Worm (Caenorhabditis elegans): ENCODE results near the gene his-37.

his-37 gene

DNA sequence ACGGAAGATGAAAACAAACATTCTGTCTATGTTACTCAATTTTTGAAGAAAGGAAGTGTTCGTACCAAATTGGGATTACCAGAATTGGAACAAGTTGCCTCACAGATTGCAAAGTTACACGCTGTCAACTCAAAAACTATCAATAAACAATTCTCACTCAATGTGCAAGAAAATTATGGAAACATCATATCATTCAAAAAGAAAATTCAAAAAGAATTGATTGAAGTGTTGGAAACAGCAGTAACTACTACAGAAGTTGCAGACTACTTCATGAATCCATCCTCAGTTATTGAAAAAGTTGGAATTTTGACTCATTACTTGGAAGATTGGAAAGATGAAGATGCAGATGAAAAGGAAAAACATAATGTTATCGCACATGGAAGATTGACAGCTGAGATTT, 18.9 kb upstream of the his-37 start:
- TF ChIP-seq pax-3 (tag; optimal IDR thresholded peaks at IDR 0.05), result no peak
- TF ChIP-seq sptf-1 (tag; optimal IDR thresholded peaks at IDR 0.05), result no peak
- TF ChIP-seq elt-3 (tag; optimal IDR thresholded peaks at IDR 0.05), result no peak
- no peak for TF ChIP-seq nhr-84 (tag; optimal IDR thresholded peaks at IDR 0.05)
- TF ChIP-seq sup-37 (GFP tag; optimal IDR thresholded peaks at IDR 0.05), result no peak
- TF ChIP-seq alr-1 (tag; optimal IDR thresholded peaks at IDR 0.05; ENCODE audit: borderline replicate concordance), result no peak
- no peak for TF ChIP-seq lin-15B (tag; optimal IDR thresholded peaks at IDR 0.05)

DNA sequence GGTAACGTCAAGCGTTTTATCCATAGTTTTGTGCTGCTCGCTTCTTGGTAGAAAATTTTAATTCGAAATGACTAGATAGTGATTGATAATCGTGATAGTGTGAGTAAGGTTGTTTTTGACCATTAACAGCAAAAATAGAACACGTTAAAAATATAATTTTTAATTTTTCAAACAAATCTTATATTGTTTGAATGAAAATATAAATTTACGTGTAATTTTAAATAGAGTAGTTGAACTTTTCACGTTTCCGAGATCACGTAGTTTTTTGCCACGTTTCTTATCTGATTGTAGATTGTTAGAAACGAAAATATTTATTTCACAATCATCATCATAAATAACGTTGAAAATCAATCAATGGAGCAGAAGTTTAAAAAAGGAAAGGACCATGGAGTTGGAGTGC, 15.4 kb upstream of the his-37 start, which contains the start of the genes C50F4.10 and pfk-1.2:
C50F4.10 (minus strand) TSS at position 101 of the 400 bp plus-strand sequence.
pfk-1.2 (plus strand) TSS at position 325 of the 400 bp plus-strand sequence.
- no peak for TF ChIP-seq elt-2 (tag; optimal IDR thresholded peaks at IDR 0.05)
- TF ChIP-seq dpl-1 (GFP tag; optimal IDR thresholded peaks at IDR 0.05), result no peak
- TF ChIP-seq nhr-237 (tag; optimal IDR thresholded peaks at IDR 0.05), result no peak
- TF ChIP-seq nhr-28 (tag; optimal IDR thresholded peaks at IDR 0.05), result no peak
- no peak for TF ChIP-seq unc-30 (tag; optimal IDR thresholded peaks at IDR 0.05)
- TF ChIP-seq unc-62 (GFP tag; optimal IDR thresholded peaks at IDR 0.05), result no peak
- no peak for TF ChIP-seq nhr-19 (GFP tag; conservative IDR thresholded peaks at IDR 0.05)
- no peak for TF ChIP-seq grh-1 (GFP tag; IDR thresholded peaks at IDR 0.05)

DNA sequence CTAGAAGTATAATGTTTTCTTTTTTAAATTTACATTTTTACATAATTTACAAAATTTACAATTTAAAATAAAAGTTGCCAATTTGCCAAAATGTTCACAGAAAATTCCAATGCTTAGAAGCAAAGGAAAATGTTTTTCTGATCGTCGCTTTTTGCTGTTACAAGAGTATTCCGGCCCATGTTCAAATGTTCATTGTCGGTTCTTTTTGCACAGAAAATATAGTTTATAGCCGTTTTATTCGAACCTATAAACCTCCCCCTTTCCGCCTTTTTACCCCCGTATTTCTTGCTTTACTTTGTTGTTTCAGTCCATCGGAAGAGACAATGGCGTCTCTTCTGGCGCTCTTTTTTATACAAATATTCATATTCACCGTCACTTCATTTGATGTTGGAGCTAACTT, 12.3 kb upstream of the his-37 start, which contains the start of gene tag-329:
tag-329 (plus strand) TSS at position 301 of the 400 bp plus-strand sequence.
- TF ChIP-seq nhr-12 (tag; optimal IDR thresholded peaks at IDR 0.05) (no peak), F16B12.6 (tag; optimal IDR thresholded peaks at IDR 0.05) (no peak), sox-4 (tag; optimal IDR thresholded peaks at IDR 0.05) (no peak), ceh-82 (tag; optimal IDR thresholded peaks at IDR 0.05) (no peak), zag-1 (tag; optimal IDR thresholded peaks at IDR 0.05) (no peak)

DNA sequence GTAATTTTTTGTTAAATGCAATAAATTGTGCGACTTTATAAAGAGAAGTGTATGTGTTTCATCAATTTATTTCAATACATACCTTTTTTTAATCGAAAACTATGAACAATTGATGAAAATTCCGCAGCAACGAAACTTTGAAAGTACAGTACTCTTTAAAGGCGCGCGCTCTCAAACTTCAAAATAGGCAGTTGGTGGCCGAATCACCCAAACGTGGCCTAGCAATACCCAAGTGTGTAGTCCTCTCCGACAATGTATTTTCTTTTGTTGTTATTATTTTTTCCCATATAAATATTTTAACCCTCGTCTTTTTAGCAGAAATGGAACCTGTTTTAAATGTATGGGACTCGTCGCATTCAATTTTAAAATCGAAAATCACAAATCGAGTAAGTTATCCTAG, 10.4 kb upstream of the his-37 start, which contains the start of gene C50F4.4:
C50F4.4 (plus strand) TSS at position 267 of the 400 bp plus-strand sequence.
- no peak for TF ChIP-seq nhr-76 (tag; optimal IDR thresholded peaks at IDR 0.05)
- TF ChIP-seq swsn-7 (tag; optimal IDR thresholded peaks at IDR 0.05), result peak; percentile 59
- TF ChIP-seq unc-30 (tag; optimal IDR thresholded peaks at IDR 0.05), result no peak
- no peak for TF ChIP-seq snpc-4 (tag; optimal IDR thresholded peaks at IDR 0.05)
- TF ChIP-seq skn-1 (tag; optimal IDR thresholded peaks at IDR 0.05), result no peak
- no peak for TF ChIP-seq hpl-2 (GFP tag; optimal IDR thresholded peaks at IDR 0.05)
- no peak for TF ChIP-seq tbx-2 (tag; optimal IDR thresholded peaks at IDR 0.05)
- peak; percentile 50 for TF ChIP-seq lin-14 (GFP tag; optimal IDR thresholded peaks at IDR 0.05)
- TF ChIP-seq nhr-237 (tag; optimal IDR thresholded peaks at IDR 0.05), result no peak
- TF ChIP-seq mef-2 (tag; optimal IDR thresholded peaks at IDR 0.05), result no peak
- TF ChIP-seq mdl-1 (tag; optimal IDR thresholded peaks at IDR 0.05), result no peak
- TF ChIP-seq aha-1 (tag; optimal IDR thresholded peaks at IDR 0.05), result no peak
- TF ChIP-seq C34B4.2 (tag; optimal IDR thresholded peaks at IDR 0.05), result no peak
- TF ChIP-seq nhr-28 (tag; optimal IDR thresholded peaks at IDR 0.05), result no peak
- peak; percentile 77 for TF ChIP-seq lir-3 (tag; optimal IDR thresholded peaks at IDR 0.05; ENCODE audit: poor library complexity)
- TF ChIP-seq C16A3.4 (tag; optimal IDR thresholded peaks at IDR 0.05), result no peak
- TF ChIP-seq nhr-12 (tag; optimal IDR thresholded peaks at IDR 0.05), result no peak
- TF ChIP-seq tlp-1 (tag; optimal IDR thresholded peaks at IDR 0.05), result no peak
- peak; percentile 53 for TF ChIP-seq nhr-20 (tag; optimal IDR thresholded peaks at IDR 0.05)
- no peak for TF ChIP-seq C04F5.9 (tag; optimal IDR thresholded peaks at IDR 0.05)
- peak; percentile 69 for TF ChIP-seq nhr-71 (tag; optimal IDR thresholded peaks at IDR 0.05)
- TF ChIP-seq nhr-47 (tag; optimal IDR thresholded peaks at IDR 0.05), result peak; percentile 67
- no peak for TF ChIP-seq F16B12.6 (tag; optimal IDR thresholded peaks at IDR 0.05)
- no peak for TF ChIP-seq unc-62 (GFP tag; optimal IDR thresholded peaks at IDR 0.05)
- no peak for TF ChIP-seq nhr-84 (tag; optimal IDR thresholded peaks at IDR 0.05)
- TF ChIP-seq ceh-63 (GFP tag; optimal IDR thresholded peaks at IDR 0.05), result no peak
- no peak for TF ChIP-seq zip-4 (GFP tag; optimal IDR thresholded peaks at IDR 0.05)
- TF ChIP-seq pax-3 (tag; optimal IDR thresholded peaks at IDR 0.05), result peak; percentile 32
- peak; percentile 93 for TF ChIP-seq rnt-1 (tag; optimal IDR thresholded peaks at IDR 0.05)
- peak in 1 of 2 experiments; percentile 61 for TF ChIP-seq lsy-2 (tag; optimal IDR thresholded peaks at IDR 0.05)
- no peak for TF ChIP-seq ceh-8 (GFP tag; optimal IDR thresholded peaks at IDR 0.05)
- no peak for TF ChIP-seq hlh-17 (GFP tag; optimal IDR thresholded peaks at IDR 0.05; ENCODE audit: borderline replicate concordance)
- no peak for TF ChIP-seq sptf-1 (tag; optimal IDR thresholded peaks at IDR 0.05)
- 0 out of 2 replicates have a peak, but pooled peaks have one; percentile 49 for TF ChIP-seq mab-9 (GFP tag; IDR thresholded peaks at IDR 0.05)
